Fruit fly (Drosophila melanogaster): ENCODE results near the gene Pop1.

DNA sequence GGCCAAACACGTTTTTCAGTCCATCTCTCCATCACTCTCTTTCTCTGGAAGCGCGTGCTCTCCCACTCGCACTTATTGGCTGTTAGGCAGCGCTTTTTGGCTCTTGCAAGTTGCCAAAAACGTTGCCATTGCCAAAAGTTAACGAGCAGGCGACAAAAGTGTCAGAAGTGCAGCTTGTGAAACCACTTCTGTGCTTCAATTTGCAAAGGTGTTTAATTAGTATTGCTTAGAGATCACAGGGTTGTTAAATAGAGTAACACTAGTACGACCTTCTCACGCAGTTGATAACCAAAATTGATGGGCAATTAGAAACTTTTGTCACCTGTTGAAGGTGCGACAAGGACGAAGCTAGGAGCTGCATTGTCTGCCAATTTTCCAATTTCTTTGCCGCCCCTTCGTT, 14.0 kb upstream of the Pop1 start:
- TF ChIP-seq CG32121 (GFP tag; IDR thresholded peaks at IDR 0.05) (peak; percentile 58; the same call in 1 of the 2 replicates), CG34367 (tag; optimal IDR thresholded peaks at IDR 0.05) (no peak)

Measured in whole organism, pupa.